Fruit fly (Drosophila melanogaster) whole organism, pupa: Measurements from ENCODE around the gene CG17329.

ENCODE experiments used
- CG12605 ChIP-seq: fragments of 200-800 bp; sonication (Bioruptor generic); IDR thresholded peaks from 2 replicates; pipeline ENCODE4 v1.3.6; 2022; ENCODE audit warnings: missing biosample characterization, missing genetic modification characterization
- CG13204 ChIP-seq: fragments of 200-800 bp; sonication (Bioruptor generic); optimal IDR thresholded peaks from 2 replicates; lab custom pipeline; 2018; ENCODE audit warnings: missing biosample characterization, mild to moderate bottlenecking, missing genetic modification characterization, moderate library complexity
- CG17806 ChIP-seq: fragments of 200-800 bp; sonication (Bioruptor generic); optimal IDR thresholded peaks from 2 replicates; lab custom pipeline; 2018; ENCODE audit warnings: missing biosample characterization, mild to moderate bottlenecking, missing genetic modification characterization, moderate library complexity
- D1 ChIP-seq: fragments of 200-800 bp; sonication (Bioruptor generic); optimal IDR thresholded peaks from 2 replicates; lab custom pipeline; 2018; ENCODE audit warnings: missing biosample characterization, mild to moderate bottlenecking, missing genetic modification characterization, moderate library complexity
- fd96Ca ChIP-seq: fragments of 200-800 bp; sonication (Bioruptor generic); IDR thresholded peaks from 3 replicates; pipeline ENCODE4 v1.3.6; 2022; ENCODE audit warnings: missing biosample characterization, missing genetic modification characterization

dm6 chr2L:16268107-16268539 is 23.0 kb upstream of the CG17329 start:
- TF ChIP-seq CG17806 (tag; lab: Kevin White, UChicago) = no peak
- TF ChIP-seq CG13204 = peak; percentile 15
- no peak for TF ChIP-seq CG12605
- TF ChIP-seq fd96Ca = no peak
- no peak for TF ChIP-seq D1 (tag; lab: Kevin White, UChicago)
